Worm (Caenorhabditis elegans): ENCODE measurements around the gene C06B8.3.

DNA sequence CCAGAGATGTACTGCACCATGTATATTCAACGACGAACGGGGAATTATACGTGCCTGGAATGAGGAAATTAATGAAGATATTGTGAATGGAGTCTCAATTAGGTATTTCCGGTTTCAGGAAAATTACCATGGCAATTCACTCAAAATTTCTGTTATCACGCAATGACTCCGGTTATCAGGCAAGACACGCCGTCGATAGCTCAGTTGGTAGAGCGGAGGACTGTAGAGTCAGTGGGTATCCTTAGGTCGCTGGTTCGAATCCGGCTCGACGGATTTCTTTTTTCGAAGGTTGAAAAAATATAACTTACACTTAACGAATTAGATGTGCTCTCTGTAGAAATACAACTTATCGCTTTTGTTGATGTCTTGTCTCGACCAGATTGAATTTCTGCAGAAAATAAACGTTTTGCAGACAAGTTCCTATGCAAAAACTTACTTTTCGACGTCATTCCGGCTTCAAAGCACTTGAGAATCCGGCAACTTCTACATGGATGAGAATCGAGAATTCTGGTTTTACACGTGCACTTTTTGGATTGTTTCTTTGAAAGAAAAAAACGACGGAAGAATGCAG is 3.8 kb downstream of the C06B8.3 start:
- TF ChIP-seq dao-5 (tag; optimal IDR thresholded peaks at IDR 0.05): no peak
- TF ChIP-seq him-1 (tag; optimal IDR thresholded peaks at IDR 0.05): no peak

All from whole organism, L4/young adult.